Worm (Caenorhabditis elegans): ENCODE measurements around the gene C04C3.9.

ce11 chrIV:3378080-3378804 lies 50.1 kb downstream of the C04C3.9 start, which contains the start of gene otub-4:
- TF ChIP-seq lsy-2 (tag; optimal IDR thresholded peaks at IDR 0.05) (no peak), unc-62 (GFP tag; optimal IDR thresholded peaks at IDR 0.05) (no peak), M03D4.4 (tag; optimal IDR thresholded peaks at IDR 0.05) (no peak), snpc-4 (tag; optimal IDR thresholded peaks at IDR 0.05) (no peak), ztf-11 (tag; optimal IDR thresholded peaks at IDR 0.05) (no peak), nhr-12 (tag; optimal IDR thresholded peaks at IDR 0.05) (no peak), unc-39 (tag; optimal IDR thresholded peaks at IDR 0.05) (no peak), mep-1 (tag; optimal IDR thresholded peaks at IDR 0.05) (no peak), elt-3 (tag; optimal IDR thresholded peaks at IDR 0.05) (no peak), unc-120 (tag; optimal IDR thresholded peaks at IDR 0.05; ENCODE audit: poor library complexity, severe bottlenecking) (no peak), sem-2 (GFP tag; optimal IDR thresholded peaks at IDR 0.05) (no peak), ham-2 (GFP tag; optimal IDR thresholded peaks at IDR 0.05) (no peak), lin-13 (tag; optimal IDR thresholded peaks at IDR 0.05) (no peak)
